Worm (Caenorhabditis elegans) whole organism, L2 larva: Measurements from ENCODE around the gene acr-14.

Experiments
- C34F6.9 ChIP-seq: fragments of 150-350 bp; optimal IDR thresholded peaks from 2 replicates; lab custom pipeline; 2014; ENCODE audit warnings: missing biosample characterization, missing genetic modification characterization
- ama-1 ChIP-seq: fragments of 150-350 bp; optimal IDR thresholded peaks from 2 replicates; lab custom pipeline; 2018; ENCODE audit warnings: inconsistent platforms
- lin-11 ChIP-seq: fragments of 150-350 bp; sonication (generic microtip); optimal IDR thresholded peaks from 2 replicates; lab custom pipeline; 2014; ENCODE audit warnings: missing biosample characterization, missing genetic modification characterization, inconsistent platforms, mixed read lengths
- lin-13 ChIP-seq: fragments of 150-350 bp; optimal IDR thresholded peaks from 2 replicates; lab custom pipeline; 2014; ENCODE audit warnings: missing biosample characterization, missing genetic modification reagents, missing genetic modification characterization
- mbf-1 ChIP-seq: sonication (generic microtip); optimal IDR thresholded peaks from 2 replicates; lab custom pipeline; 2017; ENCODE audit warnings: missing biosample characterization, missing genetic modification characterization
- sma-9 ChIP-seq, 2 experiments: fragments of 150-350 bp in 1 of 2; sonication (generic microtip) in 1 of 2; optimal IDR thresholded peaks; 2 replicates each; lab custom pipeline; 2014 to 2016; ENCODE audit warnings: missing genetic modification characterization in 2 of 2, mild to moderate bottlenecking in 1 of 2, missing biosample characterization in 1 of 2, missing compliant biosample characterization in 1 of 2, missing genetic modification reagents in 1 of 2, moderate library complexity in 1 of 2
- snpc-4 ChIP-seq: fragments of 150-350 bp; optimal IDR thresholded peaks from 2 replicates; lab custom pipeline; 2014; ENCODE audit warnings: missing biosample characterization, missing genetic modification characterization
- ztf-4 ChIP-seq: fragments of 150-350 bp; optimal IDR thresholded peaks from 2 replicates; lab custom pipeline; 2014; ENCODE audit warnings: missing biosample characterization, missing genetic modification characterization

- TF ChIP-seq mbf-1 (tag; lab: Kevin White, UChicago) (no peak), ztf-4 (tag; lab: Kevin White, UChicago) (no peak), sma-9 (GFP tag; optimal IDR thresholded peaks at IDR 0.05; lab: Kevin White, UChicago) (no peak), sma-9 (tag; optimal IDR thresholded peaks at IDR 0.05; lab: Kevin White, UChicago) (no peak), lin-13 (no peak), C34F6.9 (tag; lab: Kevin White, UChicago) (no peak), snpc-4 (tag; lab: Kevin White, UChicago) (no peak), lin-11 (tag; lab: Kevin White, UChicago) (no peak), ama-1 (lab: Kevin White, UChicago) (no peak)
Observed at ce11 chrII:8174148-8174547, 2.8 kb downstream of the acr-14 start.
